Fruit fly (Drosophila melanogaster) whole organism, embryonic: ENCODE results near the gene Pde11.

ENCODE experiments used
- BEAF-32 ChIP-seq: fragments of 200-800 bp; sonication (Bioruptor generic); optimal IDR thresholded peaks from 3 replicates; lab custom pipeline; 2017; ENCODE audit warnings: missing biosample characterization, missing genetic modification characterization, mild to moderate bottlenecking, moderate library complexity, missing genetic modification reagents
- Bdp1 ChIP-seq: fragments of 200-800 bp; sonication (Bioruptor generic); optimal IDR thresholded peaks from 3 replicates; lab custom pipeline; 2016; ENCODE audit warnings: missing biosample characterization, missing genetic modification characterization
- CG10267 ChIP-seq: fragments of 200-800 bp; sonication (Bioruptor generic); optimal IDR thresholded peaks from 2 replicates; lab custom pipeline; 2018; ENCODE audit warnings: missing biosample characterization, mild to moderate bottlenecking, missing genetic modification characterization, moderate library complexity
- CG11560 ChIP-seq: fragments of 200-800 bp; sonication (Bioruptor generic); IDR thresholded peaks from 3 replicates; pipeline ENCODE4 v1.3.6; 2022; ENCODE audit warnings: missing biosample characterization, missing genetic modification characterization
- CG13287 ChIP-seq: fragments of 200-800 bp; sonication (Bioruptor generic); IDR thresholded peaks from 2 replicates; pipeline ENCODE4 v1.3.6; 2022; ENCODE audit warnings: missing biosample characterization, missing genetic modification characterization; ENCODE audit not compliant: partially characterized antibody
- CG15011 ChIP-seq: fragments of 200-800 bp; sonication (Bioruptor generic); optimal IDR thresholded peaks from 3 replicates; lab custom pipeline; 2018; ENCODE audit warnings: missing biosample characterization, mild to moderate bottlenecking, missing genetic modification characterization
- CG15601 ChIP-seq: fragments of 200-800 bp; sonication (Bioruptor generic); optimal IDR thresholded peaks from 3 replicates; lab custom pipeline; 2019; ENCODE audit warnings: missing biosample characterization, mild to moderate bottlenecking, missing genetic modification characterization, moderate library complexity
- CG15696 ChIP-seq: fragments of 200-800 bp; sonication (Bioruptor generic); optimal IDR thresholded peaks from 2 replicates; lab custom pipeline; 2019; ENCODE audit warnings: missing biosample characterization, mild to moderate bottlenecking, missing genetic modification characterization, moderate library complexity
- CG1603 ChIP-seq: fragments of 200-800 bp; sonication (Bioruptor generic); optimal IDR thresholded peaks from 2 replicates; lab custom pipeline; 2019; ENCODE audit warnings: missing biosample characterization, mild to moderate bottlenecking, missing genetic modification characterization, moderate library complexity
- CG1832 ChIP-seq: fragments of 200-800 bp; sonication (Bioruptor generic); optimal IDR thresholded peaks from 2 replicates; lab custom pipeline; 2017; ENCODE audit warnings: missing biosample characterization, mild to moderate bottlenecking, missing genetic modification characterization, inconsistent platforms
- CG2120 ChIP-seq: fragments of 200-800 bp; sonication (Bioruptor generic); optimal IDR thresholded peaks from 3 replicates; lab custom pipeline; 2016; ENCODE audit warnings: missing biosample characterization, missing genetic modification characterization
- CG30020 ChIP-seq: fragments of 200-800 bp; optimal IDR thresholded peaks from 2 replicates; lab custom pipeline; 2019; ENCODE audit warnings: missing biosample characterization, mild to moderate bottlenecking, missing genetic modification characterization, moderate library complexity
- CG3163 ChIP-seq: fragments of 200-800 bp; sonication (Bioruptor generic); optimal IDR thresholded peaks from 3 replicates; lab custom pipeline; 2016; ENCODE audit warnings: missing biosample characterization, missing genetic modification characterization
- CG34422 ChIP-seq: fragments of 200-800 bp; sonication (Bioruptor generic); IDR thresholded peaks from 3 replicates; pipeline ENCODE4 v1.3.6; 2022; ENCODE audit warnings: missing biosample characterization, missing genetic modification characterization
- CG4617 ChIP-seq: fragments of 200-800 bp; sonication (Bioruptor generic); optimal IDR thresholded peaks from 3 replicates; lab custom pipeline; 2016; ENCODE audit warnings: missing biosample characterization, missing genetic modification characterization, borderline replicate concordance
- CG6175 ChIP-seq: fragments of 200-800 bp; sonication (Bioruptor generic); IDR thresholded peaks from 3 replicates; pipeline ENCODE4 v1.3.6; 2022; ENCODE audit warnings: missing biosample characterization, missing genetic modification characterization
- CG7357 ChIP-seq: fragments of 200-800 bp; sonication (Bioruptor generic); IDR thresholded peaks from 3 replicates; pipeline ENCODE4 v1.3.6; 2022; ENCODE audit warnings: missing biosample characterization, missing genetic modification characterization
- Dp ChIP-seq: fragments of 200-800 bp; sonication (Bioruptor generic); optimal IDR thresholded peaks from 2 replicates; lab custom pipeline; 2018; ENCODE audit warnings: missing biosample characterization, mild to moderate bottlenecking, missing genetic modification characterization, moderate library complexity
- E2f2 ChIP-seq: fragments of 200-800 bp; sonication (Bioruptor generic); IDR thresholded peaks from 2 replicates; pipeline ENCODE4 v1.3.6; 2022; ENCODE audit warnings: missing biosample characterization, missing genetic modification characterization
- HLH4C ChIP-seq: fragments of 200-800 bp; sonication (Bioruptor generic); IDR thresholded peaks from 3 replicates; pipeline ENCODE4 v1.3.6; 2022; ENCODE audit warnings: missing biosample characterization, missing genetic modification characterization; ENCODE audit not compliant: partially characterized antibody
- Hey ChIP-seq: fragments of 200-800 bp; sonication (Bioruptor generic); optimal IDR thresholded peaks from 3 replicates; lab custom pipeline; 2018; ENCODE audit warnings: missing biosample characterization, mild to moderate bottlenecking, missing genetic modification characterization
- Jarid2 ChIP-seq: fragments of 200-800 bp; sonication (Bioruptor generic); optimal IDR thresholded peaks from 3 replicates; lab custom pipeline; 2017; ENCODE audit warnings: mild to moderate bottlenecking, missing biosample characterization, missing genetic modification reagents, missing genetic modification characterization
- NfI ChIP-seq: fragments of 200-800 bp; sonication (Bioruptor generic); optimal IDR thresholded peaks from 3 replicates; lab custom pipeline; 2018; ENCODE audit warnings: missing biosample characterization, mild to moderate bottlenecking, missing genetic modification characterization, moderate library complexity
- Optix ChIP-seq: fragments of 200-800 bp; sonication (Bioruptor generic); IDR thresholded peaks from 3 replicates; pipeline ENCODE4 v1.3.6; 2022; ENCODE audit warnings: missing biosample characterization, missing genetic modification characterization
- Side ChIP-seq: fragments of 200-800 bp; sonication (Bioruptor generic); optimal IDR thresholded peaks from 2 replicates; lab custom pipeline; 2016; ENCODE audit warnings: missing biosample characterization, missing genetic modification characterization
- Xrp1 ChIP-seq: fragments of 200-800 bp; sonication (Bioruptor generic); IDR thresholded peaks from 2 replicates; pipeline ENCODE4 v1.3.6; 2022; ENCODE audit warnings: missing biosample characterization, missing genetic modification characterization
- bsh ChIP-seq, 2 experiments: fragments of 200-800 bp; sonication (Bioruptor generic); optimal IDR thresholded peaks; 2 replicates each; lab custom pipeline; 2017 to 2018; ENCODE audit warnings: mild to moderate bottlenecking in 2 of 2, missing biosample characterization in 2 of 2, missing genetic modification characterization in 2 of 2, moderate library complexity in 1 of 2
- cas ChIP-seq: fragments of 200-800 bp; sonication (Bioruptor generic); IDR thresholded peaks from 2 replicates; pipeline ENCODE4 v1.3.6; 2022; ENCODE audit warnings: missing biosample characterization, missing genetic modification characterization
- chn ChIP-seq: fragments of 200-800 bp; sonication (Bioruptor generic); optimal IDR thresholded peaks from 2 replicates; lab custom pipeline; 2016; ENCODE audit warnings: missing biosample characterization, missing genetic modification characterization
- dysf ChIP-seq: fragments of 200-800 bp; sonication (Bioruptor generic); IDR thresholded peaks from 3 replicates; pipeline ENCODE4 v1.3.6; 2022; ENCODE audit warnings: missing biosample characterization, missing genetic modification characterization
- ems ChIP-seq: fragments of 200-800 bp; sonication (Bioruptor generic); optimal IDR thresholded peaks from 3 replicates; lab custom pipeline; 2016; ENCODE audit warnings: missing biosample characterization, missing genetic modification characterization
- exex ChIP-seq: fragments of 200-800 bp; sonication (Bioruptor generic); optimal IDR thresholded peaks from 4 replicates; lab custom pipeline; 2018; ENCODE audit warnings: missing biosample characterization, mild to moderate bottlenecking, missing genetic modification characterization, moderate library complexity
- gcm2 ChIP-seq: fragments of 200-800 bp; sonication (Bioruptor generic); optimal IDR thresholded peaks from 2 replicates; lab custom pipeline; 2016; ENCODE audit warnings: missing biosample characterization, missing genetic modification characterization
- hbn ChIP-seq: fragments of 200-800 bp; sonication (Bioruptor generic); IDR thresholded peaks from 2 replicates; pipeline ENCODE4 v1.3.6; 2022; ENCODE audit warnings: missing biosample characterization, missing genetic modification characterization; ENCODE audit not compliant: partially characterized antibody
- nerfin-2 ChIP-seq: fragments of 200-800 bp; sonication (Bioruptor generic); IDR thresholded peaks from 2 replicates; pipeline ENCODE4 v1.3.6; 2022; ENCODE audit warnings: missing biosample characterization, missing genetic modification characterization; ENCODE audit not compliant: partially characterized antibody
- nmo ChIP-seq: fragments of 200-800 bp; sonication (Bioruptor generic); optimal IDR thresholded peaks from 2 replicates; lab custom pipeline; 2018; ENCODE audit warnings: missing biosample characterization, mild to moderate bottlenecking, missing genetic modification characterization, moderate library complexity
- peb ChIP-seq: fragments of 200-800 bp; sonication (Bioruptor generic); IDR thresholded peaks from 2 replicates; pipeline ENCODE4 v1.3.6; 2022; ENCODE audit warnings: missing biosample characterization, missing genetic modification characterization
- pzg ChIP-seq: fragments of 200-800 bp; sonication (Bioruptor generic); optimal IDR thresholded peaks from 3 replicates; lab custom pipeline; 2018; ENCODE audit warnings: missing biosample characterization, mild to moderate bottlenecking, missing genetic modification characterization, moderate library complexity
- sens ChIP-seq: fragments of 200-800 bp; sonication (Bioruptor generic); peaks from one replicate; lab custom pipeline; 2016; ENCODE audit warnings: missing biosample characterization, missing genetic modification characterization
- so ChIP-seq: fragments of 200-800 bp; sonication (Bioruptor generic); IDR thresholded peaks from 3 replicates; pipeline ENCODE4 v1.3.6; 2022; ENCODE audit warnings: missing biosample characterization, missing genetic modification characterization
- ssp ChIP-seq: fragments of 200-800 bp; sonication (Bioruptor generic); IDR thresholded peaks from 2 replicates; pipeline ENCODE4 v1.3.6; 2022; ENCODE audit warnings: missing biosample characterization, missing genetic modification characterization
- stc ChIP-seq: fragments of 200-800 bp; sonication (Bioruptor generic); IDR thresholded peaks from 2 replicates; pipeline ENCODE4 v1.3.6; 2022; ENCODE audit warnings: missing biosample characterization, missing genetic modification characterization
- stwl ChIP-seq: fragments of 200-800 bp; sonication (Bioruptor generic); optimal IDR thresholded peaks from 3 replicates; lab custom pipeline; 2018; ENCODE audit warnings: missing biosample characterization, mild to moderate bottlenecking, missing genetic modification characterization, moderate library complexity
- tio ChIP-seq: fragments of 200-800 bp; sonication (Bioruptor generic); optimal IDR thresholded peaks from 2 replicates; lab custom pipeline; 2017; ENCODE audit warnings: missing biosample characterization, missing genetic modification characterization, inconsistent platforms

Pde11 gene

DNA sequence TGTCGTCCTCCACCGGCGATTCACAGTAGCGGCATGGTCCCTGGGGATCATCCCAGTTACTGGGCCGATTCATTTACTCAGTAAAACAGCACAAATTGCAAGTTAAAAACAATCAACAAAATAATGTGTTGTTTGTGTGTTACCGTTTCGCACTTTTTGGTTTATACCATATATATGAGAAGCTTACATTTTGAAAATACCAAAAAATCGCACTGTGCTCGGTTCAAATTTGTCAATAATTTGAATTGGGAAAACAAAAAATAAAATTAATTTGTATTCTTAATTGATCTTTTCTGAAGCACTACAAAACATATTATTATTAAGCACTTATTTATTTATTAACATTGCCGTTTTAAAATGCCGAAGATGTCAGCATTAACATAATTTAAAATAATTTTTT is 22.0 kb upstream of the Pde11 start, which contains the start of gene Atac2 (continued):
- peak; percentile 40 for TF ChIP-seq BEAF-32 (GFP tag; lab: Kevin White, UChicago)
- TF ChIP-seq exex, result no peak
- no peak for TF ChIP-seq gcm2 (GFP tag; lab: Kevin White, UChicago)
- TF ChIP-seq sens, result peak; percentile 7
- no peak for TF ChIP-seq ems
- TF ChIP-seq CG13287 (GFP tag; lab: Robert Waterston, UW), result peak; percentile 49
- no peak for TF ChIP-seq dysf
- no peak for TF ChIP-seq CG15601
- no peak for TF ChIP-seq CG34422 (GFP tag; lab: Robert Waterston, UW)
- TF ChIP-seq CG15696 (tag; lab: Kevin White, UChicago), result no peak
- no peak for TF ChIP-seq NfI (GFP tag; lab: Kevin White, UChicago)
- TF ChIP-seq Optix, result no peak
- no peak for TF ChIP-seq CG6175 (GFP tag; lab: Robert Waterston, UW)
- no peak for TF ChIP-seq nerfin-2
- no peak for TF ChIP-seq CG11560 (tag; lab: Robert Waterston, UW)
- peak; percentile 15 for TF ChIP-seq nmo
- no peak for TF ChIP-seq Jarid2 (GFP tag; lab: Kevin White, UChicago)
- TF ChIP-seq CG4617, result peak; percentile 63
- TF ChIP-seq Xrp1 (GFP tag; lab: Robert Waterston, UW), result no peak
- no peak for TF ChIP-seq CG3163 (GFP tag; lab: Kevin White, UChicago)
- TF ChIP-seq tio (GFP tag; lab: Kevin White, UChicago), result no peak
- peak; percentile 7 for TF ChIP-seq CG10267 (tag; lab: Kevin White, UChicago)
- TF ChIP-seq CG2120 (GFP tag; lab: Kevin White, UChicago), result no peak
- no peak for TF ChIP-seq CG15011 (GFP tag; lab: Kevin White, UChicago)
- TF ChIP-seq HLH4C (GFP tag; lab: Robert Waterston, UW), result no peak
- TF ChIP-seq bsh (GFP tag; optimal IDR thresholded peaks at IDR 0.05; lab: Kevin White, UChicago), result no peak
- TF ChIP-seq CG7357 (GFP tag; lab: Robert Waterston, UW), result no peak
- no peak for TF ChIP-seq stc (GFP tag; lab: Robert Waterston, UW)
- no peak for TF ChIP-seq Hey
- no peak for TF ChIP-seq so (GFP tag; lab: Robert Waterston, UW)
- TF ChIP-seq E2f2 (GFP tag; lab: Robert Waterston, UW), result peak; percentile 82
- TF ChIP-seq cas (GFP tag; lab: Robert Waterston, UW), result no peak
- TF ChIP-seq CG1603 (tag; lab: Kevin White, UChicago), result peak; percentile 50
- TF ChIP-seq Dp (GFP tag; lab: Kevin White, UChicago), result peak; percentile 74
- 0 out of 2 replicates have a peak, but pooled peaks have one; percentile 16 for TF ChIP-seq hbn (GFP tag; lab: Robert Waterston, UW)
- no peak for TF ChIP-seq ssp
- TF ChIP-seq CG30020 (tag; lab: Kevin White, UChicago), result peak; percentile 2
- TF ChIP-seq pzg (GFP tag; lab: Kevin White, UChicago), result peak; percentile 58
- TF ChIP-seq peb (GFP tag; lab: Robert Waterston, UW), result no peak
- no peak for TF ChIP-seq Side
- TF ChIP-seq stwl, result peak; percentile 75
- TF ChIP-seq CG1832 (GFP tag; lab: Kevin White, UChicago), result no peak
- no peak for TF ChIP-seq chn (GFP tag; lab: Kevin White, UChicago)
- TF ChIP-seq Bdp1 (GFP tag; lab: Kevin White, UChicago), result no peak
